Worm (Caenorhabditis elegans): Measurements from ENCODE around the gene pqn-74.
A peak's percentile ranks its signal among the peaks of the same experiment; 100 is the strongest.

pqn-74 gene

DNA sequence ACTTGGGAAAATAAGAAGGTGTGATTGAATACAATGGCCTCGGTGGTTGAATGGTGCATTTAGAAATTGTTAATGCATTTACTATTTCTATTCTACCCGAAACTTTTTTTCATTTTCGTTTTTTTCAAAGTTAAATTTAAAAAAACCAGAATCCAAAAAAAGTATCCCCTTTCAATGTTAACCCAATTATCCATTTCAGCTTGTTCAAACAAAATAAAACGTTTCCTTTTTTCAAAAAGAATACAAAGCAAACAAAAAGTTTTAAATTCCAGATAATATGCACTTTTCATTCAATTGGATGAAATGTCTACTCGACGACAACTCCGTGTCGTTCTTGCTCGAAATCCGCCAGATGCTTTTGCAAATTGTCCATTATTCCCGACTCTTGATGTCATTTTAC is 11.3 kb upstream of the pqn-74 start, which contains the start of gene W02A2.5:
Gene W02A2.5, plus strand, starts transcription at position 301 of the 400 bp plus-strand sequence.
- TF ChIP-seq unc-62 (GFP tag; optimal IDR thresholded peaks at IDR 0.05) (no peak), efl-1 (optimal IDR thresholded peaks at IDR 0.05) (no peak), efl-1 (GFP tag; optimal IDR thresholded peaks at IDR 0.05 in 1 of 2) (peak in 1 of 2 experiments; percentile 43)

DNA sequence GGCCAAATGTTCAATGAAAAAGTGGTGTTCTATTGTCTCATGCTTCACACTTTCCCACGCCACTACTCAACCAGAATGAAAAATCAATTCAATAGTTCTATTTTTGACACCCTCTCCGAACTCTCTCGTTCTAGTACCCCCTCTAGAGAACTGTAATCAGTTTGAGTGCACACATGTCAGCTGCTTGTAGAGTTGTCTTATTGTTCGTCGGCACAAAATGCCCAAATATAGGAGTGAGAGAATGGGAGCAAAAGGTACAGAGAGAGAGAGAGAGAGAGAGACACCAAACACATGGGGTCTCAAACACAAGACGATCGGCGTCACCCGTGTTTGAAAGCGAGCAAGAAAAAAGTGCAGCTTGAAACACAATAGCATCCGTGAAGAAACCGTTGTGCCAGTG is 3.1 kb upstream of the pqn-74 start:
- TF ChIP-seq fkh-8 (tag; optimal IDR thresholded peaks at IDR 0.05) (no peak), unc-30 (tag; optimal IDR thresholded peaks at IDR 0.05) (no peak), lin-35 (GFP tag; optimal IDR thresholded peaks at IDR 0.05) (peak in 1 of 2 experiments; percentile 29), jun-1 (tag; optimal IDR thresholded peaks at IDR 0.05) (no peak), elt-3 (tag; optimal IDR thresholded peaks at IDR 0.05) (no peak), ceh-8 (GFP tag; optimal IDR thresholded peaks at IDR 0.05) (no peak)

DNA sequence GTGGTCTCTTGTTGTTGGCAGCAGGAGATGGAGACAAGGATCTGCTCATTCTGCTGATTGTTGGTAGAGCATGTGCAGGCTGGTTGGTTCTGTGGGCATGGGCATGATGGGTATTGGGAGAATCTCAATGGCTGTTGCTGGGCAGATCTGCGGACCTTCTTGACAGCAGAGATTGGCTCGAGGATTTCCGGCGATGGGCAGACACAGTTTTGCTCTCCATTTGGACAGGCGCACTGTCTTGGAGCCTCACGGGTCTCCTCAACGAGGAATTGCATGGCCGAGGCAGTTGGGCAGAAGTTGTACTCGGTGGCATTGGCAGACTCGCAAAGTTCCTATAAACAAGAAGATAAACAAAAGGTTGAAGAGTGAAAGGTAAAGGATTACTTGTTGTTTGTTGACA is 659 bp downstream of the pqn-74 start:
- TF ChIP-seq pag-3 (tag; optimal IDR thresholded peaks at IDR 0.05; ENCODE audit: borderline replicate concordance, insufficient read depth) (no peak), mep-1 (tag; optimal IDR thresholded peaks at IDR 0.05) (no peak), fkh-4 (tag; optimal IDR thresholded peaks at IDR 0.05; ENCODE audit: borderline replicate concordance) (no peak), isw-1 (GFP tag; IDR thresholded peaks at IDR 0.05) (no peak), nhr-12 (tag; optimal IDR thresholded peaks at IDR 0.05) (no peak), swsn-7 (tag; optimal IDR thresholded peaks at IDR 0.05) (no peak), ets-5 (GFP tag; IDR thresholded peaks at IDR 0.05) (no peak), efl-1 (optimal IDR thresholded peaks at IDR 0.05) (no peak), efl-1 (GFP tag; optimal IDR thresholded peaks at IDR 0.05 in 1 of 2) (peak in 1 of 2 experiments; percentile 53), sup-37 (GFP tag; optimal IDR thresholded peaks at IDR 0.05) (no peak)

DNA sequence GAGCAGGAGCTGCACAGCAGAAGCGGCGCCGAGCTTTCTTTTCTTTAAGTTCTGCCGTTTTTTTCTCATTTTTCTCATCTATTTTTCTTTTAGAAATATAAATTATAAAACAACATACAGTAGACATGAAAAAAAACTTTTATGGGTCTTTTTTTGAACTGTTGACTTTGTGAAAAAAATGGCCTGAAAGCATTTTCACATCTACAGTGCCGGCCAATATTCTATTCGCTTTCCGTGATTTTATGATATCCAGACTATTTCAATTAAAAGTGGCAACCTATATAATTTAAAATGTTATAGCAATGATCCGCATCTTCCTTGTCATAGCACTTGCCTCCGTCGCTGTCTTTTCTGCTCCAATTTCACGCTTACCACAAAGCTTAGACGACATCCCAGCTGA is 3.1 kb downstream of the pqn-74 start, which contains the start of gene far-6:
Gene far-6, plus strand, starts transcription at position 301 of the 400 bp plus-strand sequence.
- TF ChIP-seq fos-1 (tag; optimal IDR thresholded peaks at IDR 0.05) (no peak), lin-39 (tag; optimal IDR thresholded peaks at IDR 0.05) (no peak), lin-15B (tag; optimal IDR thresholded peaks at IDR 0.05) (no peak)

ce11 chrIV:13327064-13327463 is 4.1 kb downstream of the pqn-74 start:
- peak; percentile 39 for TF ChIP-seq jun-1 (tag; optimal IDR thresholded peaks at IDR 0.05)
- no peak for TF ChIP-seq aly-2 (tag; optimal IDR thresholded peaks at IDR 0.05)
- no peak for TF ChIP-seq vab-15 (tag; optimal IDR thresholded peaks at IDR 0.05)
- TF ChIP-seq pqm-1 (tag; optimal IDR thresholded peaks at IDR 0.05), result peak; percentile 61
- TF ChIP-seq elt-2 (tag; optimal IDR thresholded peaks at IDR 0.05), result peak; percentile 90
- TF ChIP-seq efl-1 (optimal IDR thresholded peaks at IDR 0.05), result no peak
- peak in 1 of 2 experiments; percentile 82 for TF ChIP-seq efl-1 (GFP tag; optimal IDR thresholded peaks at IDR 0.05 in 1 of 2)
- TF ChIP-seq ceh-90 (tag; optimal IDR thresholded peaks at IDR 0.05), result no peak
- peak; percentile 75 for TF ChIP-seq tlp-1 (tag; optimal IDR thresholded peaks at IDR 0.05)
- TF ChIP-seq lin-35 (GFP tag; optimal IDR thresholded peaks at IDR 0.05), result peak in 1 of 2 experiments; percentile 27
- TF ChIP-seq nhr-20 (tag; optimal IDR thresholded peaks at IDR 0.05), result no peak
- no peak for TF ChIP-seq ceh-8 (GFP tag; optimal IDR thresholded peaks at IDR 0.05)
- TF ChIP-seq efl-3 (GFP tag; optimal IDR thresholded peaks at IDR 0.05), result no peak
- no peak for TF ChIP-seq ceh-88 (GFP tag; IDR thresholded peaks at IDR 0.05)
- no peak for TF ChIP-seq ama-1 (optimal IDR thresholded peaks at IDR 0.05)
- no peak for TF ChIP-seq nhr-77 (tag; optimal IDR thresholded peaks at IDR 0.05)
- no peak for TF ChIP-seq fkh-4 (tag; optimal IDR thresholded peaks at IDR 0.05; ENCODE audit: borderline replicate concordance)
- no peak for TF ChIP-seq sptf-1 (tag; optimal IDR thresholded peaks at IDR 0.05)
- no peak for TF ChIP-seq xbp-1 (tag; optimal IDR thresholded peaks at IDR 0.05)

DNA sequence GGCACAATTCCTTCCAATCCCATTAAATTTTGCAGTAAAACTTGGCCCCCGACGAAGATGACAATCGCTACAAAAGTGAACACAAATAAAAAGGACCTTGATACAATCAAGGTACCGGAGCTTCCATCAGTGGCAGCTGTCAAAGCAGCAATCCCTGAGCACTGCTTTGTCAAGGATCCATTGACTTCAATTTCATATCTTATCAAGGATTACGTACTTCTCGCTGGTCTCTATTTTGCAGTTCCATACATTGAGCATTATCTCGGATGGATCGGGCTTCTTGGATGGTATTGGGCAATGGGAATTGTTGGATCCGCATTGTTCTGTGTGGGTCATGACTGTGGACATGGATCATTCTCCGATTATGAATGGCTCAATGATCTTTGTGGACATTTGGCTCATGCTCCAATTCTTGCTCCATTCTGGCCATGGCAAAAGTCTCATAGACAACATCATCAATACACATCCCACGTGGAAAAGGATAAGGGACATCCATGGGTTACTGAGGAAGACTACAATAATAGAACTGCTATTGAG is 7.3 kb downstream of the pqn-74 start, which contains the start of gene fat-2:
Gene fat-2, plus strand, starts transcription at position 51 of the 537 bp plus-strand sequence.
- TF ChIP-seq fos-1 (tag; optimal IDR thresholded peaks at IDR 0.05) (no peak), ces-1 (GFP tag; optimal IDR thresholded peaks at IDR 0.05) (no peak), nhr-12 (tag; optimal IDR thresholded peaks at IDR 0.05) (no peak), ztf-11 (tag; optimal IDR thresholded peaks at IDR 0.05) (no peak), Y116A8C.19 (tag; optimal IDR thresholded peaks at IDR 0.05; ENCODE audit: borderline replicate concordance) (no peak), nhr-237 (tag; optimal IDR thresholded peaks at IDR 0.05) (no peak), sup-37 (GFP tag; optimal IDR thresholded peaks at IDR 0.05) (no peak), nhr-85 (tag) (no peak), egl-13 (tag; optimal IDR thresholded peaks at IDR 0.05) (no peak), tlp-1 (tag; optimal IDR thresholded peaks at IDR 0.05) (no peak), nhr-76 (tag; optimal IDR thresholded peaks at IDR 0.05) (no peak), lsy-2 (tag; optimal IDR thresholded peaks at IDR 0.05) (no peak), lin-15B (tag; optimal IDR thresholded peaks at IDR 0.05) (no peak), nhr-71 (tag; optimal IDR thresholded peaks at IDR 0.05) (no peak)

Measured in whole organism, L1 larva.